Fruit fly (Drosophila melanogaster) whole organism, prepupa: Measurements from ENCODE around the gene Gr93a.

Source experiments
- Blimp-1 ChIP-seq: fragments of 200-800 bp; sonication (Bioruptor generic); optimal IDR thresholded peaks from 3 replicates; lab custom pipeline; 2017; ENCODE audit warnings: missing biosample characterization, missing genetic modification characterization, mild to moderate bottlenecking, moderate library complexity, missing genetic modification reagents
- CG15336 ChIP-seq: fragments of 200-800 bp; sonication (Bioruptor generic); IDR thresholded peaks from 2 replicates; pipeline ENCODE4 v1.3.6; 2022; ENCODE audit warnings: missing biosample characterization, missing genetic modification characterization
- OdsH ChIP-seq: fragments of 200-800 bp; sonication (Bioruptor generic); optimal IDR thresholded peaks from 3 replicates; lab custom pipeline; 2016; ENCODE audit warnings: missing biosample characterization, missing genetic modification characterization
- Smox ChIP-seq: fragments of 200-800 bp; sonication (Bioruptor generic); optimal IDR thresholded peaks from 3 replicates; lab custom pipeline; 2016; ENCODE audit warnings: missing biosample characterization, missing genetic modification characterization

DNA sequence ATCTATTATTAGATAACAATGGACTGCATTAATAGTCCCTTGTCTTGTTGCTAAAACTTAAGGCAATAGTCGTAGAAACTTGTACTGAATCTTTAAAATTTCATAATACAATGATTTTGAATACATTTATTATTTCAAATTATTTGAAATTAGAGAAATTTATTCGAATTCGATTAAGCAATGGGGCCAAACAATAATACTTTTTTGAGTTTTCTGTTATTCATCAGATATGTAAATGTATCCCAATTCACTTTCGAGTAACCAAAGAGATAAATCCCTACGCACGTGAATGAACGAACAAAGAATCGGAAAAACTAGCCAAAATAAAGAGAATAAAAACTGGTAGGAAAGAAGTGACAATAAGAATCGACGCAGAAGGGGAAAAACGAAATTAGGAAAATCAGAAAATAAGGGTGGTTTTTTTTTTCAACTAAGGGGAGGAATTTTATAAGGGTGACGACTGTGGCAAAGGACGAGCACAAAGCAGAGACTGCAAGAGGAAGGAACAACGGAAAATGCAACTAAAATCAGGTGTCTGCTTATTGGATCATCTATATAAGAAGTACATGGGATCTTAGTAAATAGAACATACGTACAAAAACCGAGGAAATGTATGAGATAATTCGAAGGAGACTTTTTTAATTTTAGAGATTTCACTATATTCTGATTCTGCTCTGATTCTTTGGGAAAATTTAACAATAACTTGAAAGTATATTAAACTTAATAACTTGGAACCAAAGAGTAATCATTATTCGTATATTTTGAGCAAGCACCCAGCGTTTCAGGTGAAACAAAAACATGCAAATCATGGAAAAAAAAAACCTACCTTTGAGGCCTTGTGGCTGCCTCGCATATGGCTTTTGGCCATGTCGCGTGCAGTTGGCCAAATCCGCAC is 22.5 kb downstream of the Gr93a start:
- TF ChIP-seq OdsH (GFP tag; lab: Kevin White, UChicago) (no peak), Blimp-1 (GFP tag; lab: Kevin White, UChicago) (no peak), Smox (GFP tag; lab: Kevin White, UChicago) (no peak), CG15336 (GFP tag; lab: Robert Waterston, UW) (no peak)
